Fruit fly (Drosophila melanogaster) whole organism, adult: ENCODE results near the gene CG42272.

Experiments
- CG11617 ChIP-seq: fragments of 200-800 bp; sonication (Bioruptor generic); optimal IDR thresholded peaks from 2 replicates; lab custom pipeline; 2017; ENCODE audit warnings: mild to moderate bottlenecking, missing biosample characterization, missing genetic modification reagents, missing genetic modification characterization
- CG1620 ChIP-seq: fragments of 200-800 bp; sonication (Bioruptor generic); optimal IDR thresholded peaks from 2 replicates; lab custom pipeline; 2016; ENCODE audit warnings: missing biosample characterization, missing genetic modification characterization
- CG5204 ChIP-seq: fragments of 200-800 bp; sonication (Bioruptor generic); optimal IDR thresholded peaks from 2 replicates; lab custom pipeline; 2016; ENCODE audit warnings: missing biosample characterization, missing genetic modification characterization
- Clk ChIP-seq: fragments of 200-800 bp; sonication (Bioruptor generic); optimal IDR thresholded peaks from 2 replicates; lab custom pipeline; 2017; ENCODE audit warnings: missing biosample characterization, missing genetic modification characterization
- cic ChIP-seq: fragments of 200-800 bp; sonication (Bioruptor generic); optimal IDR thresholded peaks from 2 replicates; lab custom pipeline; 2017; ENCODE audit warnings: missing biosample characterization, mild to moderate bottlenecking, missing genetic modification characterization, moderate library complexity
- kay ChIP-seq: fragments of 200-800 bp; sonication (Bioruptor generic); peaks from one replicate; lab custom pipeline; 2016; ENCODE audit warnings: missing biosample characterization, missing genetic modification characterization, borderline replicate concordance
- toe ChIP-seq: fragments of 200-800 bp; sonication (Bioruptor generic); optimal IDR thresholded peaks from 2 replicates; lab custom pipeline; 2016; ENCODE audit warnings: missing biosample characterization, missing genetic modification characterization

DNA sequence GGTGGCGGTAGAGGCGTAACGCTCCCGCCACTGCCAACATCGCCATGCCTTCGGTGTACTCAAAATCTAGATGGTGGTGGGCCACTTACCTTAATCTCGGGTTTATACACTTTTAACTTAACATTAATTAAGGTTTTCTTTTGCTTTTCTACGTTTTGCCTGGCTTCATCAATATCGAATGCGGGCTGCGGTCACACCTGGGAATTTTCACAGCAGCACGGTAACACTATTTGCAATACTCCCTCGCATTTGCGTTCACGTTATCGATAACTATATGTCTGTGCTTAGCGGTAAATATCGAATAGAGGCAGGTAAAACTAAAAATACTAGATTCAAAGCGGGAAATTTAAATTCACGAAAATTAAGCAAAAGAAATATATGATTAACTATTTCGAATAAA, 8.9 kb upstream of the CG42272 start, which contains the start of gene Bre1:
- no peak for TF ChIP-seq cic (GFP tag; lab: Kevin White, UChicago)
- TF ChIP-seq CG11617 (GFP tag; lab: Kevin White, UChicago) = no peak
- no peak for TF ChIP-seq CG1620 (GFP tag; lab: Kevin White, UChicago)
- TF ChIP-seq toe = no peak
- TF ChIP-seq Clk (GFP tag; lab: Kevin White, UChicago) = no peak
- no peak for TF ChIP-seq kay (GFP tag; lab: Kevin White, UChicago)
- TF ChIP-seq CG5204 (GFP tag; lab: Kevin White, UChicago) = no peak
